Worm (Caenorhabditis elegans): Measurements from ENCODE around the gene tbc-16.

DNA sequence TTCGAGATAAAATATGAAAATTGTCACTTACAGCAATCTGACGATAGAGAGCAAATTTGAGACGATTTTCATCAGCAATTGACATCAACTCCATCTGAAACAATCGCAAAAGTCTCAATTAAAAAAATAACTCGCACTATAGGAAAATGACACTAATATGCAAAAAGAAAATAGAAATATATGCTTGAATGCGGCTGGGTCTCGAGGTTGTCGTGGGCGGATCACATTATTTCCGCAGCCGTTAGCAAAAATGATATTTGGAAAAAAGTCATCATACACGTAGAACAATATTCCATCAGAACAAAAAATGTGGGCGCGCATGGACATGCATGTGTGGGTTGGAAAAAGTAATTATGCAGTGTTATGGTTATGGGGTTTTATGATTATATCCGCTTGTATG is 20.1 kb downstream of the tbc-16 start, which contains the start of gene Y23B4A.1:
- TF ChIP-seq unc-62 (GFP tag; optimal IDR thresholded peaks at IDR 0.05), result no peak
- TF ChIP-seq elt-3 (tag; optimal IDR thresholded peaks at IDR 0.05), result no peak
- TF ChIP-seq blmp-1 (tag; optimal IDR thresholded peaks at IDR 0.05), result no peak
- TF ChIP-seq ztf-11 (tag; optimal IDR thresholded peaks at IDR 0.05), result no peak
- TF ChIP-seq lsy-2 (tag; optimal IDR thresholded peaks at IDR 0.05), result no peak
- TF ChIP-seq ceh-43 (GFP tag; optimal IDR thresholded peaks at IDR 0.05), result no peak
- no peak for TF ChIP-seq elt-1 (tag; optimal IDR thresholded peaks at IDR 0.05; ENCODE audit: borderline replicate concordance, insufficient read depth)
- no peak for TF ChIP-seq drap-1 (GFP tag; optimal IDR thresholded peaks at IDR 0.05)
- TF ChIP-seq snpc-4 (tag; optimal IDR thresholded peaks at IDR 0.05), result no peak
- TF ChIP-seq nhr-12 (tag; optimal IDR thresholded peaks at IDR 0.05), result no peak
- no peak for TF ChIP-seq mep-1 (tag; optimal IDR thresholded peaks at IDR 0.05)
- no peak for TF ChIP-seq nhr-76 (tag; optimal IDR thresholded peaks at IDR 0.05)
- TF ChIP-seq nhr-28 (tag; optimal IDR thresholded peaks at IDR 0.05), result no peak
